Fruit fly (Drosophila melanogaster) whole organism, embryonic: ENCODE measurements around the gene CG7231.
A peak's percentile ranks its signal among the peaks of the same experiment; 100 is the strongest.

Experiments
- Atf6 ChIP-seq: fragments of 200-800 bp; sonication (Bioruptor generic); IDR thresholded peaks from 2 replicates; pipeline ENCODE4 v1.3.6; 2022; ENCODE audit warnings: missing biosample characterization, missing genetic modification characterization
- CG10366 ChIP-seq: fragments of 200-800 bp; sonication (Bioruptor generic); IDR thresholded peaks from 2 replicates; pipeline ENCODE4 v1.3.6; 2022; ENCODE audit warnings: missing biosample characterization, missing genetic modification characterization
- CG11456 ChIP-seq: fragments of 200-800 bp; sonication (Bioruptor generic); IDR thresholded peaks from 3 replicates; pipeline ENCODE4 v1.3.6; 2022; ENCODE audit warnings: missing biosample characterization, missing genetic modification characterization
- CG12769 ChIP-seq: fragments of 200-800 bp; sonication (Bioruptor generic); optimal IDR thresholded peaks from 2 replicates; lab custom pipeline; 2019; ENCODE audit warnings: missing biosample characterization, mild to moderate bottlenecking, missing genetic modification characterization, moderate library complexity
- CG13287 ChIP-seq: fragments of 200-800 bp; sonication (Bioruptor generic); IDR thresholded peaks from 2 replicates; pipeline ENCODE4 v1.3.6; 2022; ENCODE audit warnings: missing biosample characterization, missing genetic modification characterization; ENCODE audit not compliant: partially characterized antibody
- CG13624 ChIP-seq: fragments of 200-800 bp; sonication (Bioruptor generic); optimal IDR thresholded peaks from 2 replicates; lab custom pipeline; 2016; ENCODE audit warnings: missing biosample characterization, missing genetic modification characterization
- CG15601 ChIP-seq: fragments of 200-800 bp; sonication (Bioruptor generic); optimal IDR thresholded peaks from 3 replicates; lab custom pipeline; 2019; ENCODE audit warnings: missing biosample characterization, mild to moderate bottlenecking, missing genetic modification characterization, moderate library complexity
- CG16815 ChIP-seq: fragments of 200-800 bp; sonication (Bioruptor generic); optimal IDR thresholded peaks from 3 replicates; lab custom pipeline; 2017; ENCODE audit warnings: missing biosample characterization, mild to moderate bottlenecking, missing genetic modification characterization
- CG1792 ChIP-seq: fragments of 200-800 bp; sonication (Bioruptor generic); optimal IDR thresholded peaks from 2 replicates; lab custom pipeline; 2016; ENCODE audit warnings: missing biosample characterization, missing genetic modification characterization
- CG1832 ChIP-seq: fragments of 200-800 bp; sonication (Bioruptor generic); optimal IDR thresholded peaks from 2 replicates; lab custom pipeline; 2017; ENCODE audit warnings: missing biosample characterization, mild to moderate bottlenecking, missing genetic modification characterization, inconsistent platforms
- CG18599 ChIP-seq: fragments of 200-800 bp; sonication (Bioruptor generic); optimal IDR thresholded peaks from 3 replicates; lab custom pipeline; 2017; ENCODE audit warnings: missing biosample characterization, missing genetic modification characterization, mild to moderate bottlenecking, moderate library complexity, missing genetic modification reagents
- CG2116 ChIP-seq: fragments of 200-800 bp; sonication (Bioruptor generic); optimal IDR thresholded peaks from 3 replicates; lab custom pipeline; 2018; ENCODE audit warnings: missing biosample characterization, mild to moderate bottlenecking, missing genetic modification characterization
- CG30431 ChIP-seq: fragments of 200-800 bp; sonication (Bioruptor generic); optimal IDR thresholded peaks from 2 replicates; lab custom pipeline; 2017; ENCODE audit warnings: missing biosample characterization, missing genetic modification characterization
- CG34376 ChIP-seq: fragments of 200-800 bp; sonication (Bioruptor generic); optimal IDR thresholded peaks from 2 replicates; lab custom pipeline; 2018; ENCODE audit warnings: missing biosample characterization, mild to moderate bottlenecking, missing genetic modification characterization
- CG3847 ChIP-seq: fragments of 200-800 bp; sonication (Bioruptor generic); IDR thresholded peaks from 2 replicates; pipeline ENCODE4 v1.3.6; 2022; ENCODE audit warnings: missing biosample characterization, missing genetic modification characterization
- CG6175 ChIP-seq: fragments of 200-800 bp; sonication (Bioruptor generic); IDR thresholded peaks from 3 replicates; pipeline ENCODE4 v1.3.6; 2022; ENCODE audit warnings: missing biosample characterization, missing genetic modification characterization
- CG6765 ChIP-seq: fragments of 200-800 bp; sonication (Bioruptor generic); optimal IDR thresholded peaks from 3 replicates; lab custom pipeline; 2017; ENCODE audit warnings: missing biosample characterization, mild to moderate bottlenecking, missing genetic modification characterization
- CG6854 ChIP-seq: fragments of 200-800 bp; sonication (Bioruptor generic); optimal IDR thresholded peaks from 3 replicates; lab custom pipeline; 2017; ENCODE audit warnings: missing biosample characterization, mild to moderate bottlenecking, missing genetic modification characterization
- CG7786 ChIP-seq: fragments of 200-800 bp; sonication (Bioruptor generic); optimal IDR thresholded peaks from 2 replicates; lab custom pipeline; 2016; ENCODE audit warnings: missing biosample characterization, missing genetic modification characterization
- CG7928 ChIP-seq: fragments of 200-800 bp; sonication (Bioruptor generic); optimal IDR thresholded peaks from 2 replicates; lab custom pipeline; 2017; ENCODE audit warnings: missing biosample characterization, mild to moderate bottlenecking, missing genetic modification characterization
- CG9932 ChIP-seq: fragments of 200-800 bp; sonication (Bioruptor generic); IDR thresholded peaks from 2 replicates; pipeline ENCODE4 v1.3.6; 2022; ENCODE audit warnings: missing biosample characterization, missing genetic modification characterization
- Dip3 ChIP-seq: fragments of 200-800 bp; sonication (Bioruptor generic); optimal IDR thresholded peaks from 3 replicates; lab custom pipeline; 2016; ENCODE audit warnings: missing biosample characterization, missing genetic modification characterization
- ERR ChIP-seq: fragments of 200-800 bp; sonication (Bioruptor generic); optimal IDR thresholded peaks from 2 replicates; lab custom pipeline; 2016; ENCODE audit warnings: missing biosample characterization, missing genetic modification characterization
- Ets65A ChIP-seq: fragments of 200-800 bp; sonication (Bioruptor generic); peaks from one replicate; lab custom pipeline; 2016; ENCODE audit warnings: missing biosample characterization, missing genetic modification characterization
- Hr3 ChIP-seq: fragments of 200-800 bp; sonication (Bioruptor generic); optimal IDR thresholded peaks from 3 replicates; lab custom pipeline; 2016; ENCODE audit warnings: missing biosample characterization, missing genetic modification characterization
- Max ChIP-seq: fragments of 200-800 bp; sonication (Bioruptor generic); optimal IDR thresholded peaks from 2 replicates; lab custom pipeline; 2016; ENCODE audit warnings: missing biosample characterization, mild to moderate bottlenecking, missing genetic modification characterization
- Meics ChIP-seq: fragments of 200-800 bp; sonication (Bioruptor generic); optimal IDR thresholded peaks from 2 replicates; lab custom pipeline; 2017; ENCODE audit warnings: missing biosample characterization, mild to moderate bottlenecking, missing genetic modification characterization
- NK7.1 ChIP-seq: fragments of 200-800 bp; sonication (Bioruptor generic); optimal IDR thresholded peaks from 3 replicates; lab custom pipeline; 2016; ENCODE audit warnings: missing biosample characterization, missing genetic modification characterization
- NfI ChIP-seq: fragments of 200-800 bp; sonication (Bioruptor generic); optimal IDR thresholded peaks from 3 replicates; lab custom pipeline; 2018; ENCODE audit warnings: missing biosample characterization, mild to moderate bottlenecking, missing genetic modification characterization, moderate library complexity
- Rfx ChIP-seq: fragments of 200-800 bp; sonication (Bioruptor generic); IDR thresholded peaks from 2 replicates; pipeline ENCODE4 v1.3.6; 2022; ENCODE audit warnings: missing biosample characterization, missing genetic modification characterization
- Six4 ChIP-seq: fragments of 200-800 bp; sonication (Bioruptor generic); optimal IDR thresholded peaks from 2 replicates; lab custom pipeline; 2016; ENCODE audit warnings: missing biosample characterization, missing genetic modification characterization
- Xbp1 ChIP-seq: fragments of 200-800 bp; sonication (Bioruptor generic); optimal IDR thresholded peaks from 3 replicates; lab custom pipeline; 2016; ENCODE audit warnings: missing biosample characterization, mild to moderate bottlenecking, missing genetic modification characterization
- al ChIP-seq: fragments of 200-800 bp; sonication (Bioruptor generic); IDR thresholded peaks from 2 replicates; pipeline ENCODE4 v1.3.6; 2022; ENCODE audit warnings: missing biosample characterization, missing genetic modification characterization
- chif ChIP-seq, 2 experiments: fragments of 200-800 bp; sonication (Bioruptor generic); optimal IDR thresholded peaks; 3 replicates each; lab custom pipeline; 2016; ENCODE audit warnings: missing biosample characterization in 2 of 2, missing genetic modification characterization in 2 of 2
- corto ChIP-seq: fragments of 200-800 bp; sonication (Bioruptor generic); optimal IDR thresholded peaks from 2 replicates; lab custom pipeline; 2016; ENCODE audit warnings: missing biosample characterization, mild to moderate bottlenecking, missing genetic modification characterization, moderate library complexity
- disco-r ChIP-seq: fragments of 200-800 bp; sonication (Bioruptor generic); optimal IDR thresholded peaks from 2 replicates; lab custom pipeline; 2016; ENCODE audit warnings: missing biosample characterization, missing genetic modification characterization
- ewg ChIP-seq: fragments of 200-800 bp; sonication (Bioruptor generic); optimal IDR thresholded peaks from 3 replicates; lab custom pipeline; 2017; ENCODE audit warnings: mild to moderate bottlenecking, missing biosample characterization, missing genetic modification reagents, missing genetic modification characterization
- fru ChIP-seq: fragments of >200 bp; optimal IDR thresholded peaks from 2 replicates; lab custom pipeline; 2017
- fu2 ChIP-seq: fragments of 200-800 bp; sonication (Bioruptor generic); optimal IDR thresholded peaks from 2 replicates; lab custom pipeline; 2016; ENCODE audit warnings: missing biosample characterization, missing genetic modification characterization
- hth ChIP-seq: fragments of >200 bp; optimal IDR thresholded peaks from 2 replicates; lab custom pipeline; 2017; ENCODE audit warnings: inconsistent platforms
- jing ChIP-seq: fragments of 200-800 bp; sonication (Bioruptor generic); optimal IDR thresholded peaks from 2 replicates; lab custom pipeline; 2018; ENCODE audit warnings: missing biosample characterization, mild to moderate bottlenecking, missing genetic modification characterization
- jumu ChIP-seq: fragments of 200-800 bp; sonication (Bioruptor generic); optimal IDR thresholded peaks from 3 replicates; lab custom pipeline; 2016; ENCODE audit warnings: missing biosample characterization, missing genetic modification characterization
- kah ChIP-seq: fragments of 200-800 bp; sonication (Bioruptor generic); optimal IDR thresholded peaks from 2 replicates; lab custom pipeline; 2018; ENCODE audit warnings: missing biosample characterization, mild to moderate bottlenecking, missing genetic modification characterization
- odd ChIP-seq: fragments of 200-800 bp; sonication (Bioruptor generic); optimal IDR thresholded peaks from 2 replicates; lab custom pipeline; 2017; ENCODE audit warnings: missing biosample characterization, mild to moderate bottlenecking, missing genetic modification characterization
- org-1 ChIP-seq: fragments of 200-800 bp; sonication (Bioruptor generic); optimal IDR thresholded peaks from 2 replicates; lab custom pipeline; 2017; ENCODE audit warnings: missing biosample characterization, missing genetic modification characterization
- otp ChIP-seq: fragments of 200-800 bp; sonication (Bioruptor generic); IDR thresholded peaks from 3 replicates; pipeline ENCODE4, ENCODE4 v1.3.6; 2022; ENCODE audit warnings: missing biosample characterization, missing genetic modification characterization
- pho ChIP-seq: fragments of 200-800 bp; sonication (Bioruptor generic); optimal IDR thresholded peaks from 2 replicates; lab custom pipeline; 2016; ENCODE audit warnings: missing biosample characterization, missing genetic modification characterization
- pum ChIP-seq: fragments of 200-800 bp; sonication (Bioruptor generic); optimal IDR thresholded peaks from 2 replicates; lab custom pipeline; 2016; ENCODE audit warnings: missing biosample characterization, missing genetic modification characterization
- schlank ChIP-seq: fragments of 200-800 bp; sonication (Bioruptor generic); optimal IDR thresholded peaks from 2 replicates; lab custom pipeline; 2018; ENCODE audit warnings: missing biosample characterization, mild to moderate bottlenecking, missing genetic modification characterization
- sens ChIP-seq: fragments of 200-800 bp; sonication (Bioruptor generic); peaks from one replicate; lab custom pipeline; 2016; ENCODE audit warnings: missing biosample characterization, missing genetic modification characterization
- slbo ChIP-seq: fragments of 200-800 bp; sonication (Bioruptor generic); IDR thresholded peaks from 2 replicates; pipeline ENCODE4 v1.3.6; 2022; ENCODE audit warnings: missing biosample characterization, missing genetic modification characterization
- ttk ChIP-seq: fragments of 200-800 bp; sonication (Bioruptor generic); IDR thresholded peaks from 2 replicates; pipeline ENCODE4 v2.1.2; 2022; ENCODE audit warnings: missing biosample characterization, missing genetic modification characterization
- zfh2 ChIP-seq: fragments of 200-800 bp; sonication (Bioruptor generic); optimal IDR thresholded peaks from 2 replicates; lab custom pipeline; 2016; ENCODE audit warnings: missing biosample characterization, missing genetic modification characterization

Gene CG7231

dm6 chr2L:8000578-8001040 lies 16.9 kb downstream of the CG7231 start (continued):
- TF ChIP-seq Six4 (GFP tag; lab: Kevin White, UChicago) = no peak
- peak; percentile 51; the same call in 1 of the 2 replicates for TF ChIP-seq Atf6 (GFP tag; lab: Robert Waterston, UW)
- TF ChIP-seq otp (GFP tag; lab: Robert Waterston, UW) = no peak
- TF ChIP-seq CG7786 = peak; percentile 20
- no peak for TF ChIP-seq CG30431
- TF ChIP-seq CG6765 (GFP tag; lab: Kevin White, UChicago) = peak; percentile 51
- no peak for TF ChIP-seq NK7.1 (GFP tag; lab: Kevin White, UChicago)
- peak; percentile 9 for TF ChIP-seq pum (GFP tag; lab: Kevin White, UChicago)
- peak; percentile 8 for TF ChIP-seq CG7928 (GFP tag; lab: Kevin White, UChicago)
- no peak for TF ChIP-seq jumu
- TF ChIP-seq CG1792 (GFP tag; lab: Kevin White, UChicago) = no peak
- TF ChIP-seq sens (GFP tag; lab: Kevin White, UChicago) = peak; percentile 72
- peak; percentile 75 for TF ChIP-seq zfh2 (GFP tag; lab: Kevin White, UChicago)
- no peak for TF ChIP-seq CG10366 (GFP tag; lab: Robert Waterston, UW)
- TF ChIP-seq jing (GFP tag; lab: Kevin White, UChicago) = no peak
- peak; percentile 47 for TF ChIP-seq CG3847 (GFP tag; lab: Robert Waterston, UW)
- TF ChIP-seq Hr3 = no peak
- TF ChIP-seq CG13624 = peak; percentile 50
- TF ChIP-seq CG9932 (GFP tag; lab: Robert Waterston, UW) = peak; percentile 77
- 0 out of 3 replicates have a peak, but pooled peaks have one; percentile 27 for TF ChIP-seq CG11456 (GFP tag; lab: Robert Waterston, UW)
- peak; percentile 34 for TF ChIP-seq NfI
- peak; percentile 63 for TF ChIP-seq org-1 (GFP tag; lab: Kevin White, UChicago)
- TF ChIP-seq Meics (GFP tag; lab: Kevin White, UChicago) = peak; percentile 66
- no peak for TF ChIP-seq kah (GFP tag; lab: Kevin White, UChicago)
- TF ChIP-seq chif (GFP tag; optimal IDR thresholded peaks at IDR 0.05; lab: Kevin White, UChicago) = no peak
- peak; percentile 42 for TF ChIP-seq Dip3
- TF ChIP-seq CG16815 = peak; percentile 53
- peak; percentile 53 for TF ChIP-seq CG12769 (tag; lab: Kevin White, UChicago)
- TF ChIP-seq Rfx (GFP tag; lab: Robert Waterston, UW) = peak; percentile 57
- no peak for TF ChIP-seq odd (GFP tag; lab: Kevin White, UChicago)
- TF ChIP-seq CG18599 (GFP tag; lab: Kevin White, UChicago) = peak; percentile 71
- no peak for TF ChIP-seq CG13287
- peak; percentile 74 for TF ChIP-seq slbo
- TF ChIP-seq fu2 = peak; percentile 13
- no peak for TF ChIP-seq ERR (GFP tag; lab: Kevin White, UChicago)
- TF ChIP-seq CG6854 (GFP tag; lab: Kevin White, UChicago) = peak; percentile 4
- peak; percentile 81 for TF ChIP-seq Ets65A (GFP tag; lab: Kevin White, UChicago)
- TF ChIP-seq CG34376 (GFP tag; lab: Kevin White, UChicago) = peak; percentile 53
- no peak for TF ChIP-seq fru (lab: Kevin White, UChicago)
- peak; percentile 59 for TF ChIP-seq al (GFP tag; lab: Robert Waterston, UW)
- peak; percentile 9 for TF ChIP-seq Xbp1
- TF ChIP-seq CG2116 (GFP tag; lab: Kevin White, UChicago) = no peak
- TF ChIP-seq pho (GFP tag; lab: Kevin White, UChicago) = peak; percentile 70
- no peak for TF ChIP-seq hth (lab: Kevin White, UChicago)
- TF ChIP-seq CG6175 (GFP tag; lab: Robert Waterston, UW) = no peak
- peak; percentile 65 for TF ChIP-seq ewg (GFP tag; lab: Kevin White, UChicago)
- no peak for TF ChIP-seq disco-r
- TF ChIP-seq Max = no peak
- TF ChIP-seq ttk (GFP tag; lab: Robert Waterston, UW) = no peak
- no peak for TF ChIP-seq CG1832
- TF ChIP-seq schlank (tag; lab: Kevin White, UChicago) = peak; percentile 40
- TF ChIP-seq CG15601 = no peak
- peak; percentile 49 for TF ChIP-seq corto (GFP tag; lab: Kevin White, UChicago)
